Worm (Caenorhabditis elegans) whole organism, mixed stage, embryonic: ENCODE results near the gene hlh-1.

Experiments used
- ham-2 ChIP-seq: fragments of 200-800 bp; sonication (Bioruptor generic); optimal IDR thresholded peaks from 2 replicates; lab custom pipeline; 2018; ENCODE audit warnings: mild to moderate bottlenecking, missing genetic modification characterization, missing compliant biosample characterization
- lin-13 ChIP-seq: fragments of 150-350 bp; optimal IDR thresholded peaks from 2 replicates; lab custom pipeline; 2014; ENCODE audit warnings: missing biosample characterization, missing genetic modification characterization
- lsy-2 ChIP-seq: fragments of 150-350 bp; optimal IDR thresholded peaks from 2 replicates; lab custom pipeline; 2014; ENCODE audit warnings: missing biosample characterization, missing genetic modification characterization
- nhr-237 ChIP-seq: fragments of 150-350 bp; optimal IDR thresholded peaks from 2 replicates; lab custom pipeline; 2014; ENCODE audit warnings: missing biosample characterization, missing genetic modification characterization
- nhr-76 ChIP-seq: sonication (generic microtip); optimal IDR thresholded peaks from 2 replicates; lab custom pipeline; 2017; ENCODE audit warnings: missing biosample characterization, missing genetic modification characterization
- sem-2 ChIP-seq: fragments of 200-800 bp; sonication (Bioruptor generic); optimal IDR thresholded peaks from 2 replicates; lab custom pipeline; 2018; ENCODE audit warnings: mild to moderate bottlenecking, missing genetic modification characterization, missing compliant biosample characterization
- sptf-1 ChIP-seq: sonication (generic microtip); optimal IDR thresholded peaks from 2 replicates; lab custom pipeline; 2017; ENCODE audit warnings: mild to moderate bottlenecking, missing genetic modification characterization, moderate library complexity, missing compliant biosample characterization
- unc-120 ChIP-seq: sonication (generic microtip); optimal IDR thresholded peaks from 2 replicates; lab custom pipeline; 2017; ENCODE audit warnings: missing genetic modification characterization, missing compliant biosample characterization; ENCODE audit not compliant: poor library complexity, severe bottlenecking
- unc-39 ChIP-seq: fragments of 150-350 bp; optimal IDR thresholded peaks from 2 replicates; lab custom pipeline; 2014; ENCODE audit warnings: missing biosample characterization, missing genetic modification characterization
- ztf-11 ChIP-seq: fragments of 150-350 bp; optimal IDR thresholded peaks from 2 replicates; lab custom pipeline; 2014; ENCODE audit warnings: missing biosample characterization, missing genetic modification characterization

- TF ChIP-seq lsy-2 (no peak), nhr-76 (no peak), sptf-1 (tag; lab: Kevin White, UChicago) (no peak), unc-120 (tag; lab: Kevin White, UChicago) (no peak), sem-2 (GFP tag; lab: Kevin White, UChicago) (no peak), lin-13 (tag; lab: Kevin White, UChicago) (no peak), ztf-11 (no peak), unc-39 (no peak), nhr-237 (tag; lab: Kevin White, UChicago) (no peak), ham-2 (GFP tag; lab: Kevin White, UChicago) (no peak)
Measured at ce11 chrII:4505097-4505626, 13.2 kb upstream of the hlh-1 start, which contains the start of gene camt-1.
